Worm (Caenorhabditis elegans): ENCODE measurements around the gene upp-1.

ce11 chrIII:7692287-7692686 is 49.4 kb upstream of the upp-1 start:
- no peak for TF ChIP-seq flt-1 (GFP tag; IDR thresholded peaks at IDR 0.05)
- TF ChIP-seq tbx-11 (GFP tag; IDR thresholded peaks at IDR 0.05), result no peak
- no peak for TF ChIP-seq ama-1 (optimal IDR thresholded peaks at IDR 0.05)
- no peak for TF ChIP-seq ceh-36 (tag; optimal IDR thresholded peaks at IDR 0.05)
- TF ChIP-seq tbx-37 (GFP tag; conservative IDR thresholded peaks at IDR 0.05), result no peak
- TF ChIP-seq sea-1 (GFP tag; conservative IDR thresholded peaks at IDR 0.05), result no peak
- no peak for TF ChIP-seq hmg-4 (GFP tag; optimal IDR thresholded peaks at IDR 0.05)
- TF ChIP-seq hnd-1 (tag; optimal IDR thresholded peaks at IDR 0.05), result no peak
